Fruit fly (Drosophila melanogaster): ENCODE data around the gene Ada3.
A peak's percentile ranks its signal among the peaks of the same experiment; 100 is the strongest.

Gene Ada3

DNA sequence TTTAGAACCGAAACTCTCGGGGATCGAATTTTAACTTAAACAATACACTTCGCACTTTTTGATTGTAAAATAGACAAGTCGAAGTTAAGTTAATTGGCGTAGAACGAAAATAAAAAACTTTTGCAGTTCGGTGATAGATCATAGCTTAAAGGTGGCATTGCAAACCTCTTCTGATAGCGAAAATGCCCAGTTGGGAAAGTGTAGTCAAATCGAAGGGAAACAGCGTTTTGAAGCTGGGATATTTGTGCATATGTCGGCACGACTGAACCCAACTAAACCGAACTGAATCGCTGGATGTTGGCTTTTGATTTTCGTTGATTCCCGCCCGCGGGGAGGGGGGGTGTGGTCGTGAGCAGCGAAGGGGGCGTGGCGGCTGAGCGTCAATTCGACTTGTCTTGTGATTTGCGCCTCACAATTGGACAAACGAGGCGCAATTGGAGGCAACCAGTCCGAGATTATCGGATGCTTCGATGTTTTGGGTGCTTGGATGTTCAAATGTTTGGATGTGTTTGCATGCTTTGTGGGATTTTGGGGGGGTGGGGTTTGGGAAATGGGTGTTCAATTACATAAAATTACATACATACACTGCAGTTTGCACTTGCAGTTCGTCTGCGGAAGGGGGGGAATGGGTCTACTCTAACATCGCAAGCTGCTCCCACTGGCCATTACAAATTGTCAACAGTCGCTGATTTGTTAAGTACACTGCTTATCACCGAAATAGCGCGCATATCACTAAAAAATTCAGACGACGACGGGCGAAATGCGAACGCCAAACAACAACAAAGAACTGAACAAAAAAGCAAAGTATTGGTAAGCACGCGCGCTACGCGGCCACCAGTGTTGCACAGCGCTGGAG lies 719 bp upstream of the Ada3 start (continued):
- TF ChIP-seq Opbp (GFP tag; IDR thresholded peaks at IDR 0.05; ENCODE audit: partially characterized antibody) (0 out of 3 replicates have a peak, but pooled peaks have one; percentile 7), Elba2 (GFP tag; optimal IDR thresholded peaks at IDR 0.05) (peak; percentile 70), CG17568 (GFP tag; optimal IDR thresholded peaks at IDR 0.05) (no peak), gcm (GFP tag; optimal IDR thresholded peaks at IDR 0.05) (no peak), Lhr (GFP tag; optimal IDR thresholded peaks at IDR 0.05) (no peak), CG31365 (tag; optimal IDR thresholded peaks at IDR 0.05) (no peak), row (GFP tag; IDR thresholded peaks at IDR 0.05) (0 out of 3 replicates have a peak, but pooled peaks have one; percentile 12), kay (GFP tag; optimal IDR thresholded peaks at IDR 0.05) (no peak), CG15011 (GFP tag; optimal IDR thresholded peaks at IDR 0.05) (no peak), abd-A (tag; optimal IDR thresholded peaks at IDR 0.05) (no peak), CG14667 (GFP tag; IDR thresholded peaks at IDR 0.05) (no peak), tna (GFP tag; IDR thresholded peaks at IDR 0.05; ENCODE audit: partially characterized antibody) (no peak), CG1529 (GFP tag; optimal IDR thresholded peaks at IDR 0.05) (no peak), cg (GFP tag; optimal IDR thresholded peaks at IDR 0.05) (peak; percentile 26), D19A (tag; optimal IDR thresholded peaks at IDR 0.05) (peak; percentile 86), B-H2 (GFP tag; optimal IDR thresholded peaks at IDR 0.05) (no peak), CG2875 (GFP tag; optimal IDR thresholded peaks at IDR 0.05) (no peak), Jarid2 (GFP tag; optimal IDR thresholded peaks at IDR 0.05) (peak; percentile 50), CkIIα-i1 (GFP tag; IDR thresholded peaks at IDR 0.05) (no peak)

dm6 chrX:18088432-18088831 lies 2.9 kb downstream of the Ada3 start, which contains the start of gene CG7536:
Gene CG7536 (minus strand): TSS chrX:18088532.
- TF ChIP-seq ssp (GFP tag; IDR thresholded peaks at IDR 0.05) (no peak), amos (GFP tag; IDR thresholded peaks at IDR 0.05; ENCODE audit: partially characterized antibody) (no peak), fd3F (GFP tag; optimal IDR thresholded peaks at IDR 0.05) (no peak), NC2β (GFP tag; optimal IDR thresholded peaks at IDR 0.05) (no peak), Xrp1 (GFP tag; IDR thresholded peaks at IDR 0.05) (no peak), Ets97D (GFP tag; optimal IDR thresholded peaks at IDR 0.05) (no peak), CG1233 (GFP tag; optimal IDR thresholded peaks at IDR 0.05) (no peak), H2.0 (GFP tag; IDR thresholded peaks at IDR 0.05) (no peak), stwl (tag; optimal IDR thresholded peaks at IDR 0.05) (no peak), chinmo (GFP tag; IDR thresholded peaks at IDR 0.05; ENCODE audit: partially characterized antibody) (no peak), CG12219 (GFP tag; optimal IDR thresholded peaks at IDR 0.05) (no peak), CG8924 (tag; optimal IDR thresholded peaks at IDR 0.05) (no peak), seq (GFP tag; IDR thresholded peaks at IDR 0.05) (no peak), nau (GFP tag; optimal IDR thresholded peaks at IDR 0.05) (no peak), CG6854 (GFP tag; optimal IDR thresholded peaks at IDR 0.05) (no peak), CG1603 (tag; optimal IDR thresholded peaks at IDR 0.05) (no peak), CG14860 (GFP tag; IDR thresholded peaks at IDR 0.05; ENCODE audit: partially characterized antibody) (no peak)

dm6 chrX:18090333-18090732 lies 4.8 kb downstream of the Ada3 start, which contains the start of gene Swt1:
Gene Swt1 (minus strand): TSS chrX:18090509.
- TF ChIP-seq zfh2 (GFP tag; optimal IDR thresholded peaks at IDR 0.05), result peak; percentile 4
- TF ChIP-seq btn (GFP tag; optimal IDR thresholded peaks at IDR 0.05), result no peak
- no peak for TF ChIP-seq Fer1 (GFP tag; optimal IDR thresholded peaks at IDR 0.05)
- peak; percentile 81 for TF ChIP-seq Med (GFP tag)
- TF ChIP-seq grn (GFP tag; optimal IDR thresholded peaks at IDR 0.05), result no peak
- no peak for TF ChIP-seq h (optimal IDR thresholded peaks at IDR 0.05)
- TF ChIP-seq CG12104 (GFP tag; optimal IDR thresholded peaks at IDR 0.05), result no peak
- no peak for TF ChIP-seq HLH3B (GFP tag; IDR thresholded peaks at IDR 0.05)
- TF ChIP-seq CG9932 (GFP tag; IDR thresholded peaks at IDR 0.05), result 0 out of 2 replicates have a peak, but pooled peaks have one; percentile 28
- peak; percentile 88 for TF ChIP-seq vnd (GFP tag; IDR thresholded peaks at IDR 0.05; ENCODE audit: partially characterized antibody)
- peak; percentile 81 for TF ChIP-seq Sry-δ (GFP tag; optimal IDR thresholded peaks at IDR 0.05)
- TF ChIP-seq CG17568 (GFP tag; optimal IDR thresholded peaks at IDR 0.05), result no peak
- TF ChIP-seq dmrt99B (tag; optimal IDR thresholded peaks at IDR 0.05), result no peak
- peak; percentile 13 for TF ChIP-seq Hmr (GFP tag; optimal IDR thresholded peaks at IDR 0.05)

All from whole organism, embryonic.